Worm (Caenorhabditis elegans): ENCODE data around the gene dsc-1.

The dsc-1 gene

ce11 chrX:15076042-15076565 is 41.5 kb upstream of the dsc-1 start, which contains the start of the genes H40L08.3 and H40L08.9 (continued):
- TF ChIP-seq tbp1 (GFP tag; optimal IDR thresholded peaks at IDR 0.05): no peak
- peak; percentile 92 for TF ChIP-seq ama-1 (optimal IDR thresholded peaks at IDR 0.05)
- TF ChIP-seq ama-1 (GFP tag; optimal IDR thresholded peaks at IDR 0.05): no peak
- no peak for TF ChIP-seq tlf-1 (GFP tag; optimal IDR thresholded peaks at IDR 0.05)
- no peak for TF ChIP-seq pha-4 (tag; optimal IDR thresholded peaks at IDR 0.05)
- TF ChIP-seq F49E8.2 (tag; optimal IDR thresholded peaks at IDR 0.05; ENCODE audit: insufficient read depth): no peak
- no peak for TF ChIP-seq egrh-3 (GFP tag; IDR thresholded peaks at IDR 0.05)
- no peak for TF ChIP-seq rcor-1 (GFP tag; IDR thresholded peaks at IDR 0.05)
- TF ChIP-seq ceh-91 (GFP tag; IDR thresholded peaks at IDR 0.05): no peak
- TF ChIP-seq die-1 (tag; optimal IDR thresholded peaks at IDR 0.05): no peak
- TF ChIP-seq Y53F4B.3 (GFP tag; IDR thresholded peaks at IDR 0.05): no peak
- TF ChIP-seq attf-5 (GFP tag; optimal IDR thresholded peaks at IDR 0.05): no peak
- no peak for TF ChIP-seq sptf-2 (GFP tag; optimal IDR thresholded peaks at IDR 0.05)
- TF ChIP-seq akir-1 (GFP tag; optimal IDR thresholded peaks at IDR 0.05): no peak
- TF ChIP-seq hsf-1 (GFP tag; IDR thresholded peaks at IDR 0.05): no peak
- TF ChIP-seq attf-6 (GFP tag; IDR thresholded peaks at IDR 0.05): no peak
- TF ChIP-seq cebp-1 (GFP tag; IDR thresholded peaks at IDR 0.05): no peak
- no peak for TF ChIP-seq cebp-1 (tag; optimal IDR thresholded peaks at IDR 0.05)
- TF ChIP-seq F10E7.11 (tag; optimal IDR thresholded peaks at IDR 0.05): no peak
- no peak for TF ChIP-seq B0336.3 (GFP tag; IDR thresholded peaks at IDR 0.05)
- no peak for TF ChIP-seq D2030.7 (GFP tag; IDR thresholded peaks at IDR 0.05)
- no peak for TF ChIP-seq dpff-1 (tag; optimal IDR thresholded peaks at IDR 0.05)
- no peak for TF ChIP-seq snpc-1.3 (tag; optimal IDR thresholded peaks at IDR 0.05; ENCODE audit: insufficient read depth)
- no peak for TF ChIP-seq F37B4.10 (GFP tag; IDR thresholded peaks at IDR 0.05)
- TF ChIP-seq hlh-26 (GFP tag; conservative IDR thresholded peaks at IDR 0.05): no peak
- 0 out of 2 replicates have a peak, but pooled peaks have one; percentile 3 for TF ChIP-seq C17E4.6 (GFP tag; IDR thresholded peaks at IDR 0.05)
- TF ChIP-seq snpc-3.4 (tag; optimal IDR thresholded peaks at IDR 0.05): no peak
- no peak for TF ChIP-seq sdz-38 (tag; optimal IDR thresholded peaks at IDR 0.05)
- no peak for TF ChIP-seq madf-10 (tag; optimal IDR thresholded peaks at IDR 0.05)
- no peak for TF ChIP-seq Y53G8AR.9 (GFP tag; conservative IDR thresholded peaks at IDR 0.05)
- no peak for TF ChIP-seq nhr-27 (tag; optimal IDR thresholded peaks at IDR 0.05)
- no peak for TF ChIP-seq lsy-27 (tag; optimal IDR thresholded peaks at IDR 0.05; ENCODE audit: borderline replicate concordance, insufficient read depth)
- peak; percentile 42 for TF ChIP-seq dox-1 (GFP tag; IDR thresholded peaks at IDR 0.05)
- TF ChIP-seq bed-1 (GFP tag; IDR thresholded peaks at IDR 0.05): no peak
- TF ChIP-seq fkh-3 (tag; optimal IDR thresholded peaks at IDR 0.05): no peak
- no peak for TF ChIP-seq ceh-40 (GFP tag; IDR thresholded peaks at IDR 0.05)
- TF ChIP-seq ztf-6 (GFP tag; IDR thresholded peaks at IDR 0.05): no peak
- TF ChIP-seq K11D2.4 (GFP tag; IDR thresholded peaks at IDR 0.05): no peak
- TF ChIP-seq xnd-1 (tag; optimal IDR thresholded peaks at IDR 0.05): no peak
- no peak for TF ChIP-seq B0019.2 (GFP tag; conservative IDR thresholded peaks at IDR 0.05)
- TF ChIP-seq nhr-90 (tag; optimal IDR thresholded peaks at IDR 0.05): no peak
- TF ChIP-seq atf-7 (tag; optimal IDR thresholded peaks at IDR 0.05): peak; percentile 6
- TF ChIP-seq ztf-3 (GFP tag; optimal IDR thresholded peaks at IDR 0.05): no peak
- TF ChIP-seq him-1 (tag; optimal IDR thresholded peaks at IDR 0.05): no peak
- no peak for TF ChIP-seq madf-6 (GFP tag; IDR thresholded peaks at IDR 0.05)
- peak; percentile 52 for TF ChIP-seq nfyb-1 (GFP tag; IDR thresholded peaks at IDR 0.05)
- TF ChIP-seq efl-1 (GFP tag; optimal IDR thresholded peaks at IDR 0.05): no peak
- no peak for TF ChIP-seq C06A6.2 (GFP tag; conservative IDR thresholded peaks at IDR 0.05)
- TF ChIP-seq F33H1.4 (GFP tag; IDR thresholded peaks at IDR 0.05): no peak
- TF ChIP-seq mxl-1 (tag; optimal IDR thresholded peaks at IDR 0.05): no peak
